Worm (Caenorhabditis elegans) whole organism, L2 larva: ENCODE results near the gene fbxb-21.
"Not testable (repeated sequence)": the region's sequence is repeated elsewhere in the genome, so short reads cannot be mapped to it uniquely, and the experiment has no call there.

Experiments used
- C34F6.9 ChIP-seq: fragments of 150-350 bp; optimal IDR thresholded peaks from 2 replicates; lab custom pipeline; 2014; ENCODE audit warnings: missing biosample characterization, missing genetic modification characterization
- Y55F3AM.14 ChIP-seq: fragments of 200-800 bp; sonication (Bioruptor generic); optimal IDR thresholded peaks from 2 replicates; lab custom pipeline; 2018; ENCODE audit warnings: mild to moderate bottlenecking, missing genetic modification characterization, missing compliant biosample characterization
- ZK546.5 ChIP-seq: sonication (generic microtip); optimal IDR thresholded peaks from 2 replicates; lab custom pipeline; 2017; ENCODE audit warnings: missing biosample characterization, missing genetic modification characterization
- alr-1 ChIP-seq: fragments of 150-350 bp; optimal IDR thresholded peaks from 2 replicates; lab custom pipeline; 2014; ENCODE audit warnings: missing biosample characterization, missing genetic modification characterization
- ama-1 ChIP-seq: fragments of 150-350 bp; optimal IDR thresholded peaks from 2 replicates; lab custom pipeline; 2018; ENCODE audit warnings: inconsistent platforms
- blmp-1 ChIP-seq: sonication (generic microtip); optimal IDR thresholded peaks from 2 replicates; lab custom pipeline; 2017; ENCODE audit warnings: missing genetic modification characterization, mild to moderate bottlenecking, missing compliant biosample characterization, antibody characterized with exemption, moderate library complexity; ENCODE audit not compliant: insufficient read depth
- ceh-16 ChIP-seq: fragments of 150-350 bp; optimal IDR thresholded peaks from 2 replicates; lab custom pipeline; 2014; ENCODE audit warnings: missing biosample characterization, missing genetic modification characterization
- ceh-82 ChIP-seq: fragments of 150-350 bp; optimal IDR thresholded peaks from 2 replicates; lab custom pipeline; 2014; ENCODE audit warnings: missing biosample characterization, missing genetic modification characterization
- crh-2 ChIP-seq: sonication (generic microtip); optimal IDR thresholded peaks from 2 replicates; lab custom pipeline; 2017; ENCODE audit warnings: missing biosample characterization, missing genetic modification characterization
- dmd-4 ChIP-seq: sonication (generic microtip); optimal IDR thresholded peaks from 2 replicates; lab custom pipeline; 2017; ENCODE audit warnings: missing biosample characterization, missing genetic modification characterization
- fos-1 ChIP-seq: fragments of 150-350 bp; optimal IDR thresholded peaks from 2 replicates; lab custom pipeline; 2014; ENCODE audit warnings: missing biosample characterization, missing genetic modification characterization
- gmeb-1 ChIP-seq: fragments of 150-350 bp; optimal IDR thresholded peaks from 2 replicates; lab custom pipeline; 2014; ENCODE audit warnings: missing biosample characterization, missing genetic modification characterization
- lin-11 ChIP-seq: fragments of 150-350 bp; sonication (generic microtip); optimal IDR thresholded peaks from 2 replicates; lab custom pipeline; 2014; ENCODE audit warnings: missing biosample characterization, missing genetic modification characterization, inconsistent platforms, mixed read lengths
- lin-13 ChIP-seq: fragments of 150-350 bp; optimal IDR thresholded peaks from 2 replicates; lab custom pipeline; 2014; ENCODE audit warnings: missing biosample characterization, missing genetic modification reagents, missing genetic modification characterization
- lin-39 ChIP-seq: fragments of 150-350 bp; optimal IDR thresholded peaks from 2 replicates; lab custom pipeline; 2014; ENCODE audit warnings: missing biosample characterization, missing genetic modification reagents, missing genetic modification characterization
- lsy-2 ChIP-seq, 2 experiments: fragments of 150-350 bp in 1 of 2; sonication (generic microtip) in 1 of 2; optimal IDR thresholded peaks; 2 replicates each; lab custom pipeline; 2014 to 2017; ENCODE audit warnings: missing biosample characterization in 2 of 2, missing genetic modification characterization in 2 of 2
- mab-5 ChIP-seq: fragments of 150-350 bp; optimal IDR thresholded peaks from 2 replicates; lab custom pipeline; 2014; ENCODE audit warnings: missing biosample characterization, missing genetic modification characterization
- mbf-1 ChIP-seq: sonication (generic microtip); optimal IDR thresholded peaks from 2 replicates; lab custom pipeline; 2017; ENCODE audit warnings: missing biosample characterization, missing genetic modification characterization
- mdl-1 ChIP-seq, 2 experiments: fragments of 150-350 bp in 1 of 2; sonication (generic microtip) in 1 of 2; optimal IDR thresholded peaks; 2 replicates each; lab custom pipeline; 2017; ENCODE audit warnings: missing biosample characterization in 2 of 2, missing genetic modification characterization in 2 of 2
- nhr-10 ChIP-seq: sonication (generic microtip); optimal IDR thresholded peaks from 2 replicates; lab custom pipeline; 2017; ENCODE audit warnings: missing biosample characterization, missing genetic modification characterization
- nhr-23 ChIP-seq: fragments of 150-350 bp; optimal IDR thresholded peaks from 2 replicates; lab custom pipeline; 2014; ENCODE audit warnings: missing biosample characterization, missing genetic modification reagents, missing genetic modification characterization
- nhr-6 ChIP-seq: fragments of 150-350 bp; optimal IDR thresholded peaks from 2 replicates; lab custom pipeline; 2014; ENCODE audit warnings: missing biosample characterization, missing genetic modification characterization
- nhr-77 ChIP-seq: fragments of 150-350 bp; optimal IDR thresholded peaks from 2 replicates; lab custom pipeline; 2014; ENCODE audit warnings: missing biosample characterization, missing genetic modification characterization
- peb-1 ChIP-seq: fragments of 150-350 bp; optimal IDR thresholded peaks from 2 replicates; lab custom pipeline; 2014; ENCODE audit warnings: missing biosample characterization, missing genetic modification characterization
- skn-1 ChIP-seq: sonication (generic microtip); optimal IDR thresholded peaks from 2 replicates; lab custom pipeline; 2017; ENCODE audit warnings: missing biosample characterization, missing genetic modification characterization
- sma-3 ChIP-seq: sonication (generic microtip); optimal IDR thresholded peaks from 2 replicates; lab custom pipeline; 2016; ENCODE audit warnings: missing genetic modification reagents, missing genetic modification characterization, missing compliant biosample characterization
- unc-39 ChIP-seq: fragments of 150-350 bp; optimal IDR thresholded peaks from 2 replicates; lab custom pipeline; 2014; ENCODE audit warnings: missing biosample characterization, missing genetic modification characterization
- unc-55 ChIP-seq: fragments of 150-350 bp; sonication (generic microtip); optimal IDR thresholded peaks from 3 replicates; lab custom pipeline; 2014; ENCODE audit warnings: missing biosample characterization, missing genetic modification reagents, missing genetic modification characterization
- unc-62 ChIP-seq: fragments of 150-350 bp; optimal IDR thresholded peaks from 2 replicates; lab custom pipeline; 2014; ENCODE audit warnings: missing biosample characterization, missing genetic modification reagents, missing genetic modification characterization
- ztf-1 ChIP-seq: fragments of 200-800 bp; sonication (Bioruptor generic); conservative IDR thresholded peaks from 2 replicates; pipeline ENCODE4 v1.3.6; 2022; ENCODE audit warnings: missing genetic modification characterization, missing compliant biosample characterization
- ztf-11 ChIP-seq: sonication (generic microtip); optimal IDR thresholded peaks from 2 replicates; lab custom pipeline; 2017; ENCODE audit warnings: missing biosample characterization, missing genetic modification characterization
- ztf-4 ChIP-seq: fragments of 150-350 bp; optimal IDR thresholded peaks from 2 replicates; lab custom pipeline; 2014; ENCODE audit warnings: missing biosample characterization, missing genetic modification characterization

Gene fbxb-21

DNA sequence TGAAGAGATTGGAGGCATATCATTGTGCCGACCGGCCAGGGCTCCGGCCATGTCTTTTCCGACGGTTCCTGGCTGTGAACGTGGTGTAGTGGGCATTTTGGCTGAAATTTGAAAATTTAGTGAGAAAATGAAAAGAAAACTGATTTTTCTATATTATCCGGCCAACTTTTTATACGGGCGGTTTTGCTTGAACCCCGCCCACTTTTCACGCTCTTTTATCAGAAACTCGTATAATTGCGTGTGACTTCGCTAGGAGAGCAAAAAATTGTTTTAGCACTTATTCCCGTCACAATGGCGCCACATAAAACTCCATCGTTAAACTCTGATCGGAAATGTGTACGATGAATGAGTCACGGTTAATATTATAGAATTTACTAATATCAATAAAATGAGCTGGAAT lies 16.5 kb downstream of the fbxb-21 start, which contains the start of gene C08E3.13:
TSS of gene C08E3.13 (minus strand) at position 101 of the 400 bp plus-strand sequence.
- not testable (repeated sequence) for TF ChIP-seq ceh-82 (tag; lab: Kevin White, UChicago); lin-13 (GFP tag; lab: Kevin White, UChicago); ZK546.5 (tag; lab: Kevin White, UChicago)

DNA sequence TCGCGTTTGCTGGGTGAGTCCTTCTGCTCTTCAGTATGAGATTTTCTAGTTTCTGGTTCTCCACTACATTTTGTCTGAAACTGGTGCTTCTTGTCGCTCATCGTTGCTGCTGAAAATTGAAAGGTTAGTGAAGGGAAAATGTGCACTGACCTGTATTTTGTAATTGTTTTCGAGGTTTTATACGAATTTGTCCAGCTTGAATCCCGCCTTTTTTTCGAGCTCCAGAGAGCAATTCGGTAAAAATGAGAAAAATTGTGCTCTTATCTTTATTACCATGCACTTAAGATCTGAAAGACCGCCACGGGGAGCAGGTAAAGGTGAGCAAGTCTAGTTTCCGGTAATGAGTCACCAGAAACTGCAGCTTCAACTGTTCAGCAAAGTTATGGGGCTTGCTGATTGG lies 20.9 kb downstream of the fbxb-21 start, which contains the start of gene C08E3.15:
TSS of gene C08E3.15 (minus strand) at position 101 of the 400 bp plus-strand sequence.
- not testable (repeated sequence) for TF ChIP-seq nhr-10 (tag; lab: Kevin White, UChicago); blmp-1 (tag; lab: Kevin White, UChicago); unc-62 (GFP tag; lab: Kevin White, UChicago)

- TF ChIP-seq unc-39 (tag; lab: Kevin White, UChicago) (no peak), nhr-10 (tag; lab: Kevin White, UChicago) (no peak), C34F6.9 (no peak), mab-5 (tag; lab: Kevin White, UChicago) (no peak), skn-1 (tag; lab: Kevin White, UChicago) (no peak), crh-2 (no peak), gmeb-1 (tag; lab: Kevin White, UChicago) (no peak), lin-11 (no peak), ztf-1 (GFP tag; lab: Robert Waterston, UW) (no peak), fos-1 (no peak), lin-39 (tag; lab: Kevin White, UChicago) (no peak), Y55F3AM.14 (no peak)
- TF ChIP-seq, all 48 proteins: peak for 0
Observed at ce11 chrII:1625666-1626065, 23.0 kb downstream of the fbxb-21 start, which contains the start of gene C08E3.14. Gene C08E3.14 (plus strand): TSS chrII:1625966.

ce11 chrII:1624572-1624971 lies 24.1 kb downstream of the fbxb-21 start, which contains the start of gene fbxa-160:
Gene fbxa-160 (minus strand): TSS chrII:1624672.
- TF ChIP-seq lsy-2 (tag; optimal IDR thresholded peaks at IDR 0.05; lab: Kevin White, UChicago) (no peak), lin-39 (tag; lab: Kevin White, UChicago) (no peak), sma-3 (no peak), mdl-1 (tag; optimal IDR thresholded peaks at IDR 0.05; lab: Kevin White, UChicago) (no peak), ceh-16 (no peak), unc-62 (GFP tag; lab: Kevin White, UChicago) (no peak), fos-1 (no peak), ama-1 (lab: Kevin White, UChicago) (no peak), nhr-77 (tag; lab: Kevin White, UChicago) (no peak), peb-1 (no peak), ZK546.5 (tag; lab: Kevin White, UChicago) (no peak), C34F6.9 (no peak), nhr-6 (tag; lab: Kevin White, UChicago) (no peak), unc-55 (GFP tag; lab: Kevin White, UChicago) (no peak), Y55F3AM.14 (no peak), mbf-1 (tag; lab: Kevin White, UChicago) (no peak)

DNA sequence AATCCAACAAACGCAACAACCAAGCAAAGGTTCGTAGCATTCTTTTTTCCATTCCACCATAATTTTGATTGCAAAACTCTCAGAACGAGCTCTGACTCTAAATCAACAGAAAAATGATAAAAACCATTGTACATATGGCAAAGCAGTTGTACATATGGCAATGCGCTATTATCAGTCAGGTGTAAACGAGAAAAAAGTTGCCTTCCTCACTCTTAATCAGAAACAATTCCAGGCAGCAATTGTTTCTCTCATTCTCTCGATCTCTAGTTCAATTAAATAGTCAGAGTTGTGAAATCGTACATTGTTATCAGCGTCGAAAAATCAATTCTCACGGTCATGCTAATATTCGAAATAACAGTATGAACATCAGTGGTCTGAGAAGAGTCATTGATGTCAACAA lies 26.9 kb downstream of the fbxb-21 start:
- TF ChIP-seq fos-1 (peak; percentile 44), ztf-11 (no peak)

ce11 chrII:1621180-1621579 lies 27.5 kb downstream of the fbxb-21 start, which contains the start of gene fbxa-158:
Gene fbxa-158 (minus strand): TSS chrII:1621280.
- no peak for TF ChIP-seq lsy-2 (tag; optimal IDR thresholded peaks at IDR 0.05; lab: Kevin White, UChicago)
- TF ChIP-seq, all 48 proteins: peak for 0

DNA sequence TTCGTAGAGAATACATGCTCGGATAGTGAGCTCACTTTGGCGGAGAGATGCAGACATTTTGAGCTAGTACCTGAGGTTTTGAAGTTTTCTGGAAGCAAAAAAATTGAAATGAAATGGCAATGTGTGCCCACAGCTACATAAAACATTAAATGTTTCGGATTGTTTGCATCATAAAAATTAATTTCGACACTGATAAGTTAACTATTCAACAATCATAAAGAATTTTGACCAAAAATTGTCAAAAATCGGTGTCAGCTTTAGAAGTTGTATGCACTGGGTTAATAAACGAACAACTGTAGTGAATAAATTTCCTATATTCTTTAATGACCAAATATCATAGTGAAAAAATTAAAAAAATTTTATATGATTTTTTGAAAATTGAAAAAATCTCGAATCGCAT lies 29.7 kb downstream of the fbxb-21 start, which contains the start of gene fbxa-166:
TSS of gene fbxa-166 (minus strand) at position 101 of the 400 bp plus-strand sequence.
- TF ChIP-seq unc-39 (tag; lab: Kevin White, UChicago) (no peak), mbf-1 (tag; lab: Kevin White, UChicago) (no peak), dmd-4 (tag; lab: Kevin White, UChicago) (no peak), lin-13 (GFP tag; lab: Kevin White, UChicago) (no peak), skn-1 (tag; lab: Kevin White, UChicago) (no peak), alr-1 (no peak), lin-11 (no peak), ztf-4 (tag; lab: Kevin White, UChicago) (no peak), unc-55 (GFP tag; lab: Kevin White, UChicago) (no peak), gmeb-1 (tag; lab: Kevin White, UChicago) (no peak), nhr-23 (no peak), mab-5 (tag; lab: Kevin White, UChicago) (no peak)
